Worm (Caenorhabditis elegans) whole organism, young adult: ENCODE data around the gene fbxb-83.
A peak's percentile ranks its signal among the peaks of the same experiment; 100 is the strongest.

ENCODE experiments used
- F23B12.7 ChIP-seq: sonication (generic microtip); optimal IDR thresholded peaks from 2 replicates; lab custom pipeline; 2017; ENCODE audit warnings: missing genetic modification characterization, mild to moderate bottlenecking, missing compliant biosample characterization, antibody characterized with exemption, moderate library complexity; ENCODE audit not compliant: insufficient read depth
- F39B2.1 ChIP-seq: fragments of 200-800 bp; sonication (Bioruptor generic); IDR thresholded peaks from 2 replicates; pipeline ENCODE4 v1.3.6; 2022; ENCODE audit warnings: missing genetic modification reagents, missing genetic modification characterization, missing compliant biosample characterization
- F55B11.4 ChIP-seq: sonication (generic microtip); optimal IDR thresholded peaks from 2 replicates; lab custom pipeline; 2016; ENCODE audit warnings: missing compliant biosample characterization, missing genetic modification characterization, borderline replicate concordance; ENCODE audit not compliant: insufficient read depth
- F57A8.1 ChIP-seq: fragments of 200-800 bp; sonication (Bioruptor generic); optimal IDR thresholded peaks from 2 replicates; lab custom pipeline; 2018; ENCODE audit warnings: mild to moderate bottlenecking, missing genetic modification characterization, moderate library complexity, missing compliant biosample characterization
- F57C9.4 ChIP-seq: sonication (generic microtip); optimal IDR thresholded peaks from 2 replicates; lab custom pipeline; 2017; ENCODE audit warnings: mild to moderate bottlenecking, missing genetic modification characterization, missing compliant biosample characterization
- K11D2.4 ChIP-seq: fragments of 200-800 bp; sonication (Bioruptor generic); IDR thresholded peaks from 2 replicates; pipeline ENCODE4 v1.3.6; 2022; ENCODE audit warnings: missing genetic modification reagents, missing genetic modification characterization, missing compliant biosample characterization
- Y56A3A.18 ChIP-seq: fragments of 200-800 bp; sonication (Bioruptor generic); IDR thresholded peaks from 2 replicates; pipeline ENCODE4 v1.3.6; 2022; ENCODE audit warnings: missing genetic modification reagents, missing genetic modification characterization, missing compliant biosample characterization
- Y67H2A.10 ChIP-seq: fragments of 200-800 bp; sonication (Bioruptor generic); conservative IDR thresholded peaks from 2 replicates; pipeline ENCODE4 v1.3.6; 2022; ENCODE audit warnings: missing genetic modification reagents, missing genetic modification characterization, missing compliant biosample characterization
- ZK185.1 ChIP-seq: sonication (generic microtip); optimal IDR thresholded peaks from 2 replicates; lab custom pipeline; 2016; ENCODE audit warnings: mild to moderate bottlenecking, missing genetic modification characterization, missing compliant biosample characterization; ENCODE audit not compliant: poor library complexity, severe bottlenecking
- akir-1 ChIP-seq: fragments of 200-800 bp; sonication (Bioruptor generic); optimal IDR thresholded peaks from 2 replicates; lab custom pipeline; 2018; ENCODE audit warnings: mild to moderate bottlenecking, missing genetic modification characterization, moderate library complexity, missing compliant biosample characterization
- ama-1 ChIP-seq, 3 experiments: fragments of 150-350 bp in 1 of 3; sonication (generic microtip) in 2 of 3; optimal IDR thresholded peaks; 2 replicates each; lab custom pipeline; 2014 to 2018; ENCODE audit warnings: missing biosample characterization in 2 of 3, missing genetic modification characterization in 2 of 3, missing genetic modification reagents in 2 of 3
- aptf-3 ChIP-seq: fragments of 200-800 bp; sonication (Bioruptor generic); IDR thresholded peaks from 2 replicates; pipeline ENCODE4 v1.3.6; 2022; ENCODE audit warnings: missing genetic modification characterization, missing compliant biosample characterization
- athp-1 ChIP-seq: sonication (generic microtip); optimal IDR thresholded peaks from 2 replicates; lab custom pipeline; 2017; ENCODE audit warnings: mild to moderate bottlenecking, missing genetic modification characterization, missing compliant biosample characterization
- attf-5 ChIP-seq: fragments of 200-800 bp; sonication (Bioruptor generic); optimal IDR thresholded peaks from 2 replicates; lab custom pipeline; 2018; ENCODE audit warnings: mild to moderate bottlenecking, missing genetic modification characterization, missing compliant biosample characterization
- attf-6 ChIP-seq: fragments of 200-800 bp; sonication (Bioruptor generic); IDR thresholded peaks from 2 replicates; pipeline ENCODE4 v1.3.6; 2022; ENCODE audit warnings: missing genetic modification reagents, missing genetic modification characterization, missing compliant biosample characterization
- bed-1 ChIP-seq: fragments of 200-800 bp; sonication (Bioruptor generic); IDR thresholded peaks from 2 replicates; pipeline ENCODE4 v1.3.6; 2022; ENCODE audit warnings: missing genetic modification reagents, missing genetic modification characterization, missing compliant biosample characterization
- ccch-3 ChIP-seq: fragments of 200-800 bp; sonication (Bioruptor generic); optimal IDR thresholded peaks from 2 replicates; lab custom pipeline; 2018; ENCODE audit warnings: mild to moderate bottlenecking, missing genetic modification characterization, missing compliant biosample characterization
- cebp-2 ChIP-seq: fragments of 200-800 bp; sonication (Bioruptor generic); IDR thresholded peaks from 2 replicates; pipeline ENCODE4 v1.3.6; 2022; ENCODE audit warnings: missing genetic modification characterization, missing compliant biosample characterization
- ceh-58 ChIP-seq: fragments of 200-800 bp; sonication (Bioruptor generic); IDR thresholded peaks from 2 replicates; pipeline ENCODE4 v1.3.6; 2022; ENCODE audit warnings: missing genetic modification characterization, missing compliant biosample characterization
- dox-1 ChIP-seq: fragments of 200-800 bp; sonication (Bioruptor generic); IDR thresholded peaks from 2 replicates; pipeline ENCODE4 v1.3.6; 2022; ENCODE audit warnings: missing genetic modification reagents, missing genetic modification characterization, missing compliant biosample characterization
- egl-18 ChIP-seq: fragments of 200-800 bp; sonication (Bioruptor generic); IDR thresholded peaks from 2 replicates; pipeline ENCODE4 v1.3.6; 2022; ENCODE audit warnings: missing genetic modification reagents, missing genetic modification characterization, missing compliant biosample characterization
- ets-4 ChIP-seq: fragments of 200-800 bp; sonication (Bioruptor generic); optimal IDR thresholded peaks from 2 replicates; lab custom pipeline; 2018; ENCODE audit warnings: mild to moderate bottlenecking, missing genetic modification characterization, missing compliant biosample characterization
- fkh-3 ChIP-seq: sonication (generic microtip); optimal IDR thresholded peaks from 2 replicates; lab custom pipeline; 2016; ENCODE audit warnings: mild to moderate bottlenecking, missing genetic modification characterization, missing compliant biosample characterization
- hmg-1.2 ChIP-seq: fragments of 200-800 bp; sonication (Bioruptor generic); IDR thresholded peaks from 2 replicates; pipeline ENCODE4 v1.3.6; 2022; ENCODE audit warnings: missing genetic modification reagents, missing genetic modification characterization, missing compliant biosample characterization
- lag-1 ChIP-seq: fragments of 200-800 bp; sonication (Bioruptor generic); IDR thresholded peaks from 2 replicates; pipeline ENCODE4 v1.3.6; 2022; ENCODE audit warnings: missing genetic modification reagents, missing genetic modification characterization, missing compliant biosample characterization
- lin-26 ChIP-seq: fragments of 200-800 bp; sonication (Bioruptor generic); IDR thresholded peaks from 2 replicates; pipeline ENCODE4 v1.3.6; 2022; ENCODE audit warnings: missing genetic modification reagents, missing genetic modification characterization, missing compliant biosample characterization
- lsl-1 ChIP-seq: fragments of 200-800 bp; sonication (Bioruptor generic); optimal IDR thresholded peaks from 2 replicates; lab custom pipeline; 2018; ENCODE audit warnings: mild to moderate bottlenecking, missing genetic modification characterization, moderate library complexity, missing compliant biosample characterization
- madf-10 ChIP-seq: sonication (generic microtip); optimal IDR thresholded peaks from 2 replicates; lab custom pipeline; 2016; ENCODE audit warnings: mild to moderate bottlenecking, missing genetic modification characterization, missing compliant biosample characterization
- madf-3 ChIP-seq: fragments of 200-800 bp; sonication (Bioruptor generic); IDR thresholded peaks from 2 replicates; pipeline ENCODE4 v1.3.6; 2022; ENCODE audit warnings: missing genetic modification reagents, missing genetic modification characterization, missing compliant biosample characterization
- mel-28 ChIP-seq: sonication (generic microtip); optimal IDR thresholded peaks from 2 replicates; lab custom pipeline; 2016; ENCODE audit warnings: borderline replicate concordance, mild to moderate bottlenecking, missing genetic modification characterization, missing compliant biosample characterization
- mes-4 ChIP-seq: sonication (generic microtip); optimal IDR thresholded peaks from 2 replicates; lab custom pipeline; 2016; ENCODE audit warnings: missing genotype, missing genetic modification characterization, missing compliant biosample characterization
- nhr-179 ChIP-seq: sonication (generic microtip); optimal IDR thresholded peaks from 2 replicates; lab custom pipeline; 2016; ENCODE audit warnings: mild to moderate bottlenecking, missing genetic modification characterization, missing compliant biosample characterization
- nhr-80 ChIP-seq: sonication (generic microtip); optimal IDR thresholded peaks from 2 replicates; lab custom pipeline; 2016; ENCODE audit warnings: missing genetic modification characterization, missing compliant biosample characterization
- pha-4 ChIP-seq: fragments of 150-350 bp; sonication (generic microtip); optimal IDR thresholded peaks from 2 replicates; lab custom pipeline; 2014; ENCODE audit warnings: missing biosample characterization, missing genetic modification reagents, missing genetic modification characterization
- repo-1 ChIP-seq: sonication (generic microtip); optimal IDR thresholded peaks from 2 replicates; lab custom pipeline; 2017; ENCODE audit warnings: mild to moderate bottlenecking, missing genetic modification characterization, missing compliant biosample characterization
- sptf-2 ChIP-seq: fragments of 200-800 bp; sonication (Bioruptor generic); optimal IDR thresholded peaks from 2 replicates; lab custom pipeline; 2018; ENCODE audit warnings: mild to moderate bottlenecking, missing genetic modification characterization, missing compliant biosample characterization
- tbp1 ChIP-seq: fragments of 200-800 bp; sonication (Bioruptor generic); optimal IDR thresholded peaks from 2 replicates; lab custom pipeline; 2018; ENCODE audit warnings: mild to moderate bottlenecking, missing genetic modification characterization, missing compliant biosample characterization

fbxb-83 gene

DNA sequence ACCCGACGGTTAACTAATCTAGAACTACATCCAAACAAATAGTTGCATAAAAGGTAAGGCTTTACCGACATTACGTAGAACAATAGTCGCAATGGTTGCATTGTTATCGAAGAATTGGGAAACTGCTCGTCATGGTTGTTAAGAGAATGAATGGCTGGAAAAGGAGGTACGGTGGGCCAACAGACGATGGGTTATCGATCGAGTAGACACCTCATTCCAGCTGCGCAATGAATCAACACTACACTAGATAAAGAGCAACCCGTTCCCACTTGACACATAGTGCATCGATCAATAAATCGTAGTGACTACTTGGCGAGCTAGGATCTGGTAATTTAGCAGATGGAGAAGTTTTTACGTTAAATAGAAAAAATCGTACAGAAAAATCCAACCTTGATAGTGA lies at the start of gene fbxb-83, which contains the start of gene T17A3.12:
fbxb-83 (minus strand) TSS at position 134 of the 400 bp plus-strand sequence.
T17A3.12 (minus strand) TSS at position 101 of the 400 bp plus-strand sequence.
- TF ChIP-seq athp-1 (no peak), tbp1 (GFP tag; lab: Kevin White, UChicago) (no peak), nhr-80 (tag; lab: Kevin White, UChicago) (no peak), ceh-58 (no peak), pha-4 (tag; lab: Kevin White, UChicago) (no peak), lag-1 (GFP tag; lab: Robert Waterston, UW) (no peak), F23B12.7 (tag; lab: Kevin White, UChicago) (no peak), lsl-1 (no peak)

DNA sequence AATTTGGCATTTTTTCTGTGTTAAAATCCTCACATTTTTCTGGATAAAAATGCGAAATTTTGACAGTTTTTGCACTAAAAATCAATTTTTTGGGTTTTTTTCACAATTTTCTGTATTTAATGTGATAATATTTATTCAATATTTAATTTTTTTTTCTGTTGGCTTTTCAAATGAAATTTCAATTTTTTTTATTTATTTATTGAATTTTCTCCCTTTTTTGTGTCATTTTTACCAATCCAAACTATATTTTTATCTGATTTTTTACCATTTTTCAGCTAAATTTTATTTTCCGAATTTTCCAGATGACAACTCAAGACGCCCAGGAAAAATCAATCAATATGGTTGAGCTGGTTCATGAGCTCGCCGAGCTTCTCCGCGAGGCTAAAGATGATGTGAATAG lies 49.1 kb upstream of the fbxb-83 start, which contains the start of gene F40G9.17:
F40G9.17 (plus strand) TSS at position 301 of the 400 bp plus-strand sequence.
- TF ChIP-seq attf-5 (no peak), Y67H2A.10 (GFP tag; lab: Robert Waterston, UW) (no peak), bed-1 (GFP tag; lab: Robert Waterston, UW) (no peak), madf-3 (GFP tag; lab: Robert Waterston, UW) (no peak), nhr-179 (no peak), aptf-3 (GFP tag; lab: Robert Waterston, UW) (no peak), egl-18 (no peak), hmg-1.2 (GFP tag; lab: Robert Waterston, UW) (no peak), lin-26 (GFP tag; lab: Robert Waterston, UW) (no peak), repo-1 (tag; lab: Kevin White, UChicago) (no peak), madf-10 (tag; lab: Kevin White, UChicago) (no peak), cebp-2 (no peak), ZK185.1 (tag; lab: Kevin White, UChicago) (no peak)

DNA sequence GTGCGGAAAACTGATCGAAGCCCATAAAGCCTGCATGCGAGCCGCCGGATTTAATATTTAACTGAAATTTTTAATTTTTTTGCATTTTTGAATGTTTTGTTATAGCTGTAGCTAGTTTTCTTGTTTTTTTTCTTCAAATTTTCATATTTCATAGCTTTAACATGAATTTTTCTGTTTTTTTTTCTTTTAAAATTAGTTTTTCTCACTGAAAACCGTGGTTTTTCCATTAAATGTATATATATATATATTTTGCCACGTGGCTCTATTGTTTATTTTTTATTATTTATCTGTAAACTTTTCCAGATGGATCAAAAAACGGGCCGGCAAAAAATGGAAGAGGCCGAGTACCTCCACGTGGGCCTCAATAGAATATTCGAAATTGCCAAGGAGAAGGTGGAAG lies 46.8 kb upstream of the fbxb-83 start, which contains the start of gene sec-20:
sec-20 (plus strand) TSS at position 301 of the 400 bp plus-strand sequence.
- TF ChIP-seq mel-28 (no peak), F39B2.1 (GFP tag; lab: Robert Waterston, UW) (no peak), akir-1 (GFP tag; lab: Kevin White, UChicago) (no peak), sptf-2 (GFP tag; lab: Kevin White, UChicago) (no peak), attf-6 (GFP tag; lab: Robert Waterston, UW) (no peak), fkh-3 (tag; lab: Kevin White, UChicago) (no peak), ama-1 (optimal IDR thresholded peaks at IDR 0.05; lab: Kevin White, UChicago) (no peak), ama-1 (GFP tag; optimal IDR thresholded peaks at IDR 0.05; lab: Kevin White, UChicago) (no peak), F57A8.1 (GFP tag; lab: Kevin White, UChicago) (no peak), madf-3 (GFP tag; lab: Robert Waterston, UW) (no peak), F55B11.4 (tag; lab: Kevin White, UChicago) (no peak), mes-4 (no peak), ccch-3 (GFP tag; lab: Kevin White, UChicago) (no peak), dox-1 (GFP tag; lab: Robert Waterston, UW) (no peak), F57C9.4 (tag; lab: Kevin White, UChicago) (no peak), attf-5 (no peak)

DNA sequence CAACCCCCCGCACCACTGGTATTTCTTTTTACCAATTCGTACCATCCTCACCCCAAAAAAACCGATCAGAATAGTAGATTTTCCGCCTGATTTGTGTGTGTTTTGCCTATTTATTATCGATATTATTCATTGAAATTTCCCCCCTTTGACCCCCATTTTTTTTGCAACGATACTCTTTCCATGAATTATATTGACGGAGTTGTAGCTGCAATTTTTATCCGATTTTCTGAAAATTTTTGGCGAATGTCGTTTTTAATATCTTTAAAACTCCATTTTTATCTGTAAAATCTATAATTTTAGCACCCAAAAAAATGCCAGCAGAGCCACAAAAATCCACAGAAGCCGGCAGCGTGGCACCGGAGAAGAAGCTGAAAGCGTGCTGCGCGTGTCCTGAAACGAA lies 45.7 kb upstream of the fbxb-83 start, which contains the start of gene cox-17:
cox-17 (plus strand) TSS at position 301 of the 400 bp plus-strand sequence.
- no peak for TF ChIP-seq ets-4 (GFP tag; lab: Kevin White, UChicago)
- no peak for TF ChIP-seq K11D2.4
- TF ChIP-seq F39B2.1 (GFP tag; lab: Robert Waterston, UW) = no peak
- TF ChIP-seq athp-1 = peak; percentile 54
- TF ChIP-seq Y56A3A.18 = no peak
